Worm (Caenorhabditis elegans) whole organism, late embryonic: ENCODE data around the gene Y25C1A.6.
A peak's percentile ranks its signal among the peaks of the same experiment; 100 is the strongest.

Experiments
- C08G9.2 ChIP-seq: sonication (generic microtip); optimal IDR thresholded peaks from 2 replicates; lab custom pipeline; 2016; ENCODE audit warnings: mild to moderate bottlenecking, missing genetic modification characterization, moderate library complexity, missing compliant biosample characterization
- F13H6.1 ChIP-seq: sonication (generic microtip); optimal IDR thresholded peaks from 2 replicates; lab custom pipeline; 2016; ENCODE audit warnings: missing genetic modification characterization, missing compliant biosample characterization
- K02D7.2 ChIP-seq: sonication (generic microtip); optimal IDR thresholded peaks from 2 replicates; lab custom pipeline; 2017; ENCODE audit warnings: mild to moderate bottlenecking, missing genetic modification characterization, missing compliant biosample characterization
- T23F11.4 ChIP-seq: fragments of 200-800 bp; sonication (Bioruptor generic); optimal IDR thresholded peaks from 2 replicates; lab custom pipeline; 2018; ENCODE audit warnings: mild to moderate bottlenecking, missing genetic modification characterization, missing compliant biosample characterization
- Y22D7AL.16 ChIP-seq: sonication (generic microtip); optimal IDR thresholded peaks from 2 replicates; lab custom pipeline; 2016; ENCODE audit warnings: missing genetic modification characterization, missing compliant biosample characterization
- ahr-1 ChIP-seq: sonication (generic microtip); optimal IDR thresholded peaks from 2 replicates; lab custom pipeline; 2016; ENCODE audit warnings: missing genetic modification characterization, missing compliant biosample characterization
- ceh-14 ChIP-seq: sonication (generic microtip); optimal IDR thresholded peaks from 2 replicates; lab custom pipeline; 2016; ENCODE audit warnings: missing genotype, missing genetic modification characterization, missing compliant biosample characterization
- ceh-18 ChIP-seq: sonication (generic microtip); optimal IDR thresholded peaks from 2 replicates; lab custom pipeline; 2016; ENCODE audit warnings: missing genetic modification characterization, missing compliant biosample characterization
- ceh-19 ChIP-seq: fragments of 200-800 bp; sonication (Bioruptor generic); optimal IDR thresholded peaks from 2 replicates; lab custom pipeline; 2018; ENCODE audit warnings: mild to moderate bottlenecking, missing genetic modification characterization, missing compliant biosample characterization
- ceh-2 ChIP-seq: sonication (generic microtip); optimal IDR thresholded peaks from 2 replicates; lab custom pipeline; 2016; ENCODE audit warnings: missing genotype, missing genetic modification characterization, missing compliant biosample characterization
- ceh-24 ChIP-seq: sonication (generic microtip); optimal IDR thresholded peaks from 2 replicates; lab custom pipeline; 2016; ENCODE audit warnings: mild to moderate bottlenecking, missing genetic modification characterization, missing compliant biosample characterization
- ceh-34 ChIP-seq: sonication (generic microtip); optimal IDR thresholded peaks from 2 replicates; lab custom pipeline; 2016; ENCODE audit warnings: mild to moderate bottlenecking, missing genetic modification characterization, missing compliant biosample characterization
- ceh-48 ChIP-seq: sonication (generic microtip); optimal IDR thresholded peaks from 2 replicates; lab custom pipeline; 2016; ENCODE audit warnings: missing genetic modification characterization, inconsistent platforms, missing compliant biosample characterization
- ceh-6 ChIP-seq: fragments of 200-800 bp; sonication (Bioruptor generic); optimal IDR thresholded peaks from 2 replicates; lab custom pipeline; 2018; ENCODE audit warnings: mild to moderate bottlenecking, missing genetic modification characterization, missing compliant biosample characterization
- ceh-9 ChIP-seq: sonication (generic microtip); optimal IDR thresholded peaks from 2 replicates; lab custom pipeline; 2016; ENCODE audit warnings: mild to moderate bottlenecking, missing genetic modification characterization, inconsistent platforms, missing compliant biosample characterization
- che-1 ChIP-seq: sonication (generic microtip); optimal IDR thresholded peaks from 2 replicates; lab custom pipeline; 2016; ENCODE audit warnings: mild to moderate bottlenecking, missing genetic modification characterization, missing compliant biosample characterization
- dve-1 ChIP-seq: sonication (generic microtip); optimal IDR thresholded peaks from 2 replicates; lab custom pipeline; 2017; ENCODE audit warnings: antibody characterized with exemption, mild to moderate bottlenecking, missing genetic modification characterization, missing compliant biosample characterization
- elt-2 ChIP-seq: sonication (generic microtip); optimal IDR thresholded peaks from 2 replicates; lab custom pipeline; 2016; ENCODE audit warnings: missing genetic modification reagents, missing genetic modification characterization, missing compliant biosample characterization
- ets-4 ChIP-seq: sonication (generic microtip); optimal IDR thresholded peaks from 2 replicates; lab custom pipeline; 2016; ENCODE audit warnings: missing genetic modification characterization, missing compliant biosample characterization
- eyg-1 ChIP-seq: sonication (generic microtip); optimal IDR thresholded peaks from 2 replicates; lab custom pipeline; 2016; ENCODE audit warnings: missing genotype, missing genetic modification characterization, missing compliant biosample characterization
- fkh-6 ChIP-seq: sonication (generic microtip); optimal IDR thresholded peaks from 2 replicates; lab custom pipeline; 2016; ENCODE audit warnings: missing genetic modification characterization, missing compliant biosample characterization
- gmeb-2 ChIP-seq: sonication (generic microtip); optimal IDR thresholded peaks from 2 replicates; lab custom pipeline; 2016; ENCODE audit warnings: missing genetic modification characterization, inconsistent platforms, missing compliant biosample characterization
- hlh-30 ChIP-seq: sonication (generic microtip); optimal IDR thresholded peaks from 2 replicates; lab custom pipeline; 2017; ENCODE audit warnings: antibody characterized with exemption, missing genetic modification characterization, missing compliant biosample characterization; ENCODE audit not compliant: insufficient read depth
- hlh-6 ChIP-seq: sonication (generic microtip); optimal IDR thresholded peaks from 2 replicates; lab custom pipeline; 2016; ENCODE audit warnings: missing genotype, missing genetic modification characterization, missing compliant biosample characterization
- hlh-8 ChIP-seq: sonication (generic microtip); optimal IDR thresholded peaks from 2 replicates; lab custom pipeline; 2016; ENCODE audit warnings: missing genotype, missing genetic modification characterization, missing compliant biosample characterization
- lim-6 ChIP-seq: sonication (generic microtip); optimal IDR thresholded peaks from 2 replicates; lab custom pipeline; 2016; ENCODE audit warnings: missing genetic modification characterization, missing compliant biosample characterization
- lin-11 ChIP-seq: fragments of 200-800 bp; sonication (Bioruptor generic); optimal IDR thresholded peaks from 2 replicates; lab custom pipeline; 2018; ENCODE audit warnings: mild to moderate bottlenecking, missing genetic modification characterization, missing compliant biosample characterization
- mec-3 ChIP-seq: sonication (generic microtip); optimal IDR thresholded peaks from 2 replicates; lab custom pipeline; 2016; ENCODE audit warnings: borderline replicate concordance, missing genetic modification characterization, missing compliant biosample characterization
- nhr-232 ChIP-seq: sonication (generic microtip); optimal IDR thresholded peaks from 2 replicates; lab custom pipeline; 2016; ENCODE audit warnings: missing genetic modification characterization, missing compliant biosample characterization
- pag-3 ChIP-seq: sonication (generic microtip); optimal IDR thresholded peaks from 2 replicates; lab custom pipeline; 2016; ENCODE audit warnings: missing compliant biosample characterization, missing genetic modification characterization, borderline replicate concordance
- pha-2 ChIP-seq: sonication (generic microtip); optimal IDR thresholded peaks from 2 replicates; lab custom pipeline; 2017; ENCODE audit warnings: mild to moderate bottlenecking, missing genetic modification characterization, missing compliant biosample characterization
- pqm-1 ChIP-seq: sonication (generic microtip); optimal IDR thresholded peaks from 2 replicates; lab custom pipeline; 2016; ENCODE audit warnings: missing genetic modification characterization, missing compliant biosample characterization
- pros-1 ChIP-seq: fragments of 150-350 bp; optimal IDR thresholded peaks from 2 replicates; lab custom pipeline; 2014; ENCODE audit warnings: missing biosample characterization, missing genetic modification reagents, missing genetic modification characterization
- ref-2 ChIP-seq: sonication (generic microtip); optimal IDR thresholded peaks from 2 replicates; lab custom pipeline; 2016; ENCODE audit warnings: missing genetic modification characterization, missing compliant biosample characterization
- sdc-2 ChIP-seq: sonication (generic microtip); optimal IDR thresholded peaks from 2 replicates; lab custom pipeline; 2016; ENCODE audit warnings: missing genotype, missing genetic modification characterization, missing compliant biosample characterization
- sox-4 ChIP-seq: sonication (generic microtip); optimal IDR thresholded peaks from 2 replicates; lab custom pipeline; 2017; ENCODE audit warnings: mild to moderate bottlenecking, missing genetic modification characterization, inconsistent platforms, missing compliant biosample characterization
- syd-9 ChIP-seq: sonication (generic microtip); optimal IDR thresholded peaks from 2 replicates; lab custom pipeline; 2016; ENCODE audit warnings: mild to moderate bottlenecking, missing genetic modification characterization, moderate library complexity, missing compliant biosample characterization
- tbx-7 ChIP-seq: sonication (generic microtip); optimal IDR thresholded peaks from 2 replicates; lab custom pipeline; 2016; ENCODE audit warnings: missing genotype, missing genetic modification characterization, missing compliant biosample characterization
- unc-86 ChIP-seq: sonication (generic microtip); optimal IDR thresholded peaks from 2 replicates; lab custom pipeline; 2016; ENCODE audit warnings: missing genetic modification characterization, missing compliant biosample characterization
- zip-5 ChIP-seq: sonication (generic microtip); optimal IDR thresholded peaks from 2 replicates; lab custom pipeline; 2016; ENCODE audit warnings: missing genetic modification characterization, missing compliant biosample characterization
- ztf-16 ChIP-seq: sonication (generic microtip); optimal IDR thresholded peaks from 2 replicates; lab custom pipeline; 2017; ENCODE audit warnings: missing genetic modification characterization, missing compliant biosample characterization

Gene Y25C1A.6

ce11 chrII:3102018-3102417 lies 41.1 kb downstream of the Y25C1A.6 start, which contains the start of gene clec-121:
clec-121 (plus strand) TSS chrII:3102318.
- TF ChIP-seq elt-2 (tag; lab: Kevin White, UChicago) (no peak), che-1 (tag; lab: Kevin White, UChicago) (no peak), ceh-34 (tag; lab: Kevin White, UChicago) (no peak), C08G9.2 (tag; lab: Kevin White, UChicago) (no peak), ref-2 (tag; lab: Kevin White, UChicago) (no peak), hlh-8 (tag; lab: Kevin White, UChicago) (no peak), ceh-6 (no peak), zip-5 (no peak), ceh-18 (tag; lab: Kevin White, UChicago) (no peak)

- TF ChIP-seq nhr-232 (tag; lab: Kevin White, UChicago) = no peak
- TF ChIP-seq ceh-14 (tag; lab: Kevin White, UChicago) = no peak
- TF ChIP-seq ztf-16 = no peak
- no peak for TF ChIP-seq fkh-6 (tag; lab: Kevin White, UChicago)
- TF ChIP-seq ceh-6 = no peak
- TF ChIP-seq sdc-2 (tag; lab: Kevin White, UChicago) = no peak
- no peak for TF ChIP-seq che-1 (tag; lab: Kevin White, UChicago)
- no peak for TF ChIP-seq pqm-1 (tag; lab: Kevin White, UChicago)
- TF ChIP-seq lin-11 (tag; lab: Kevin White, UChicago) = no peak
- no peak for TF ChIP-seq ets-4
- TF ChIP-seq dve-1 (tag; lab: Kevin White, UChicago) = no peak
- TF ChIP-seq pha-2 (tag; lab: Kevin White, UChicago) = no peak
- no peak for TF ChIP-seq ceh-24 (tag; lab: Kevin White, UChicago)
- no peak for TF ChIP-seq gmeb-2 (tag; lab: Kevin White, UChicago)
- no peak for TF ChIP-seq K02D7.2
- TF ChIP-seq syd-9 = no peak
Measured at ce11 chrII:3105765-3106164, 44.9 kb downstream of the Y25C1A.6 start, which contains the start of gene clec-122. clec-122 (plus strand) TSS chrII:3106065.

- TF ChIP-seq hlh-6 (tag; lab: Kevin White, UChicago) (peak; percentile 34), pros-1 (no peak)
Measured at ce11 chrII:3108101-3108500, 47.2 kb downstream of the Y25C1A.6 start.

DNA sequence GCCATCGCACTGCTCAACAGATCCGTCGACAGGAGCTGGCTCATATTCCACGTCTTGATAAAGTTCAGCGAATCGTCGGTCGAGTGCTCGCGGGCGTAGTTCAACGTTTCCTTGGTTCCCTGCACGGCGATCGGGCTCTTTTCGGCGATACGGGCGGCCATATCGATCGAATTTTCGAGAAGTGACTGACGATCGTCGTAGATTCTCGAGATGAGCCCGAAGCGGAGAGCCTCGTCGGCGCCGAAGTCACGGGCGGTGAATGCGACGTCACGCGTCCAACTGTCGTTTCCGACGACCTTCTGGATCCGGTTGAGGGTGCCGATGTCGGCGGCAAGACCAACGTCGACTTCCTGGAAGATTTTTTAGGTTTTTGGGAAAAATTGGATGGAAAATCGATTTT lies 48.7 kb downstream of the Y25C1A.6 start:
- TF ChIP-seq hlh-6 (tag; lab: Kevin White, UChicago) (no peak), lin-11 (tag; lab: Kevin White, UChicago) (no peak), gmeb-2 (tag; lab: Kevin White, UChicago) (no peak), unc-86 (tag; lab: Kevin White, UChicago) (no peak), ztf-16 (no peak), tbx-7 (no peak), lim-6 (tag; lab: Kevin White, UChicago) (no peak), Y22D7AL.16 (tag; lab: Kevin White, UChicago) (no peak), K02D7.2 (no peak), pag-3 (no peak), syd-9 (no peak), ceh-19 (GFP tag; lab: Kevin White, UChicago) (no peak), C08G9.2 (tag; lab: Kevin White, UChicago) (no peak), ceh-2 (no peak), ceh-48 (tag; lab: Kevin White, UChicago) (no peak), ahr-1 (tag; lab: Kevin White, UChicago) (no peak), fkh-6 (tag; lab: Kevin White, UChicago) (no peak)

- TF ChIP-seq sox-4 (tag; lab: Kevin White, UChicago) = no peak
- TF ChIP-seq K02D7.2 = no peak
- TF ChIP-seq ceh-2 = no peak
- TF ChIP-seq T23F11.4 (GFP tag; lab: Kevin White, UChicago) = no peak
- no peak for TF ChIP-seq eyg-1 (tag; lab: Kevin White, UChicago)
- no peak for TF ChIP-seq ceh-9 (tag; lab: Kevin White, UChicago)
- no peak for TF ChIP-seq dve-1 (tag; lab: Kevin White, UChicago)
- TF ChIP-seq pqm-1 (tag; lab: Kevin White, UChicago) = no peak
- TF ChIP-seq mec-3 (tag; lab: Kevin White, UChicago) = no peak
- TF ChIP-seq gmeb-2 (tag; lab: Kevin White, UChicago) = no peak
- no peak for TF ChIP-seq pha-2 (tag; lab: Kevin White, UChicago)
- no peak for TF ChIP-seq sdc-2 (tag; lab: Kevin White, UChicago)
- no peak for TF ChIP-seq F13H6.1
- no peak for TF ChIP-seq hlh-30
- TF ChIP-seq syd-9 = no peak
- no peak for TF ChIP-seq ceh-19 (GFP tag; lab: Kevin White, UChicago)
- no peak for TF ChIP-seq lim-6 (tag; lab: Kevin White, UChicago)
- no peak for TF ChIP-seq pag-3
- TF ChIP-seq elt-2 (tag; lab: Kevin White, UChicago) = no peak
Measured at ce11 chrII:3110099-3110498, 49.2 kb downstream of the Y25C1A.6 start.
